Worm (Caenorhabditis elegans) whole organism, L3 larva: ENCODE measurements around the gene F54D12.9.

Source experiments
- ama-1 ChIP-seq: fragments of 150-350 bp; optimal IDR thresholded peaks from 2 replicates; lab custom pipeline; 2018
- ceh-82 ChIP-seq: fragments of 150-350 bp; optimal IDR thresholded peaks from 2 replicates; lab custom pipeline; 2014; ENCODE audit warnings: missing biosample characterization, missing genetic modification characterization
- elt-1 ChIP-seq: fragments of 150-350 bp; optimal IDR thresholded peaks from 2 replicates; lab custom pipeline; 2014; ENCODE audit warnings: missing biosample characterization, missing genetic modification characterization
- nhr-237 ChIP-seq: fragments of 150-350 bp; optimal IDR thresholded peaks from 2 replicates; lab custom pipeline; 2014; ENCODE audit warnings: missing biosample characterization, missing genetic modification characterization
- pha-4 ChIP-seq: fragments of 150-350 bp; optimal IDR thresholded peaks from 2 replicates; lab custom pipeline; 2014; ENCODE audit warnings: missing biosample characterization, missing genetic modification reagents, missing genetic modification characterization
- skn-1 ChIP-seq: fragments of 150-350 bp; optimal IDR thresholded peaks from 2 replicates; lab custom pipeline; 2014; ENCODE audit warnings: missing biosample characterization, missing genetic modification characterization
- unc-62 ChIP-seq: fragments of 150-350 bp; sonication (generic microtip); optimal IDR thresholded peaks from 4 replicates; lab custom pipeline; 2014; ENCODE audit warnings: missing biosample characterization, missing genetic modification reagents, missing genetic modification characterization

ce11 chrII:1397703-1398102 lies 16.2 kb upstream of the F54D12.9 start, which contains the start of gene F54D12.8:
- no peak for TF ChIP-seq ama-1 (lab: Kevin White, UChicago)
- TF ChIP-seq elt-1 (tag; lab: Kevin White, UChicago): no peak
- TF ChIP-seq unc-62 (GFP tag; lab: Kevin White, UChicago): no peak
- TF ChIP-seq ceh-82 (tag; lab: Kevin White, UChicago): no peak
- TF ChIP-seq skn-1: no peak
- no peak for TF ChIP-seq pha-4 (tag; lab: Kevin White, UChicago)
- no peak for TF ChIP-seq nhr-237
